Fruit fly (Drosophila melanogaster) whole organism, embryonic: ENCODE data around the gene CG31343.

ENCODE experiments used
- Adf1 ChIP-seq: fragments of 200-800 bp; sonication (Bioruptor generic); IDR thresholded peaks from 2 replicates; pipeline ENCODE4 v1.3.6; 2022; ENCODE audit warnings: missing biosample characterization, missing genetic modification characterization
- CG10959 ChIP-seq: fragments of 200-800 bp; sonication (Bioruptor generic); IDR thresholded peaks from 2 replicates; pipeline ENCODE4 v1.3.6; 2022; ENCODE audit warnings: missing biosample characterization, missing genetic modification characterization
- CG31388 ChIP-seq: fragments of 200-800 bp; sonication (Bioruptor generic); optimal IDR thresholded peaks from 2 replicates; lab custom pipeline; 2016; ENCODE audit warnings: missing biosample characterization, missing genetic modification characterization
- Mrtf ChIP-seq: fragments of 200-800 bp; sonication (Bioruptor generic); IDR thresholded peaks from 3 replicates; pipeline ENCODE4 v1.3.6; 2022; ENCODE audit warnings: missing biosample characterization, missing genetic modification characterization
- ab ChIP-seq: fragments of 200-800 bp; sonication (Bioruptor generic); optimal IDR thresholded peaks from 2 replicates; lab custom pipeline; 2016; ENCODE audit warnings: missing biosample characterization, missing genetic modification characterization
- gsb-n ChIP-seq: fragments of 200-800 bp; sonication (Bioruptor generic); optimal IDR thresholded peaks from 3 replicates; lab custom pipeline; 2018; ENCODE audit warnings: missing biosample characterization, mild to moderate bottlenecking, missing genetic modification characterization

- TF ChIP-seq CG31388 (GFP tag; lab: Kevin White, UChicago) (no peak), Adf1 (GFP tag; lab: Robert Waterston, UW) (no peak), ab (GFP tag; lab: Kevin White, UChicago) (no peak), CG10959 (GFP tag; lab: Robert Waterston, UW) (no peak), gsb-n (tag; lab: Kevin White, UChicago) (no peak), Mrtf (GFP tag; lab: Robert Waterston, UW) (no peak)
Observed at dm6 chr3R:21730955-21731354, 14.1 kb upstream of the CG31343 start.
